Fruit fly (Drosophila melanogaster): Measurements from ENCODE around the gene CG33985.

CG33985 gene

DNA sequence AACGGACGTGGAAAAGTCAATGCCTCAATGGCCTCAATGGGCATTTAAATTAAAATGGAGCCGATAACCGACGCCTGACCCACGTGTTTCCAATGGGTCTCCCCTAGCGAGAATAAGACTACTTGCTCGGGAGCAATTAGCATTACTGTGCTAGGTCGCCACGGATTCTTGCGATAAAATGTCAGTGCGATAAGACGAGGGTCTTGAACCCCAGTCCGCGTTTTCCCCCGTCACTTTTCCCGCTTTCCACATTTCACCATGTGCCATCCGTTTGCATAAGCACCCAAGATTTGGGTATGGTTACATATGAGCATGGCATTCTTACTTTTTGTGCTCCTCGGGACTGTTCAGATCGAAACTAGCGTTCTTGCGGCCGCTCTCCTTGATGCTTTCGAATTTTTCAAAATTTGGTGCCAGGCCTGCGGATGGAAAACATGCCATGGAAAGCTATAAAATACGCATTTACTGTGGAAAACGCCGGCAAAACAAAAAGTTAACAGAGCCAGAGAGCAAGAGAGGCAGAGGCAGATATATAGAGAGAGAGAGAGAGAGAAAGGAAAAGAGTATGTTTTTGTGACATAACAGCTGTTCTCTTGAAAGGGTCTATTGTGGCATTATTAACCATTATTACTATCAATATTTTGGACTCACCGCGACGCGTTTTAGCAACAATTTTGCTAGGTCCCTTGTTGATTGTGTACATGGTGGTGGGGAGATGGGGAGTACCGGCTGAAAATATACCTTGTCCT lies 19.3 kb downstream of the CG33985 start (continued):
- no peak for TF ChIP-seq CG4854 (GFP tag; optimal IDR thresholded peaks at IDR 0.05)
- no peak for TF ChIP-seq scrt (GFP tag; optimal IDR thresholded peaks at IDR 0.05)
- TF ChIP-seq Dad (GFP tag; optimal IDR thresholded peaks at IDR 0.05) = no peak
- TF ChIP-seq Hey (tag; optimal IDR thresholded peaks at IDR 0.05) = no peak
- TF ChIP-seq CG10959 (GFP tag; IDR thresholded peaks at IDR 0.05) = no peak
- no peak for TF ChIP-seq CG17568 (GFP tag; optimal IDR thresholded peaks at IDR 0.05)
- TF ChIP-seq CG13296 (GFP tag; optimal IDR thresholded peaks at IDR 0.05) = no peak
- no peak for TF ChIP-seq jumu (GFP tag; optimal IDR thresholded peaks at IDR 0.05)
- no peak for TF ChIP-seq CG13624 (GFP tag; optimal IDR thresholded peaks at IDR 0.05)
- no peak for TF ChIP-seq bab2 (GFP tag; optimal IDR thresholded peaks at IDR 0.05)
- no peak for TF ChIP-seq Dfd (GFP tag; optimal IDR thresholded peaks at IDR 0.05)
- TF ChIP-seq CG12299 (tag; optimal IDR thresholded peaks at IDR 0.05) = no peak
- TF ChIP-seq kay (GFP tag; optimal IDR thresholded peaks at IDR 0.05) = no peak
- TF ChIP-seq lbe (GFP tag; optimal IDR thresholded peaks at IDR 0.05) = no peak
- no peak for TF ChIP-seq tap (tag; optimal IDR thresholded peaks at IDR 0.05)
- TF ChIP-seq CG12744 (GFP tag; optimal IDR thresholded peaks at IDR 0.05) = no peak
- no peak for TF ChIP-seq NC2β (GFP tag; optimal IDR thresholded peaks at IDR 0.05)
- TF ChIP-seq Doc3 (GFP tag; IDR thresholded peaks at IDR 0.05; ENCODE audit: partially characterized antibody) = 0 out of 3 replicates have a peak, but pooled peaks have one; percentile 11
- TF ChIP-seq CG6854 (GFP tag; optimal IDR thresholded peaks at IDR 0.05) = no peak
- TF ChIP-seq ewg (GFP tag; optimal IDR thresholded peaks at IDR 0.05) = no peak
- TF ChIP-seq Bteb2 (GFP tag; optimal IDR thresholded peaks at IDR 0.05) = no peak
- no peak; the same call in 1 of the 2 replicates for TF ChIP-seq crol (GFP tag; IDR thresholded peaks at IDR 0.05)
- peak; percentile 33 for TF ChIP-seq dm (GFP tag; optimal IDR thresholded peaks at IDR 0.05)
- TF ChIP-seq ssp (GFP tag; IDR thresholded peaks at IDR 0.05) = no peak
- peak; percentile 47 for TF ChIP-seq CG4707 (GFP tag; optimal IDR thresholded peaks at IDR 0.05)
- no peak for TF ChIP-seq Mrtf (GFP tag; IDR thresholded peaks at IDR 0.05)
- TF ChIP-seq tna (GFP tag; IDR thresholded peaks at IDR 0.05; ENCODE audit: partially characterized antibody) = no peak
- TF ChIP-seq peb (GFP tag; IDR thresholded peaks at IDR 0.05) = no peak
- TF ChIP-seq chm (GFP tag; IDR thresholded peaks at IDR 0.05) = 0 out of 2 replicates have a peak, but pooled peaks have one; percentile 21
- no peak for TF ChIP-seq pfk (GFP tag; optimal IDR thresholded peaks at IDR 0.05)
- no peak for TF ChIP-seq CG13775 (GFP tag; optimal IDR thresholded peaks at IDR 0.05)
- no peak for TF ChIP-seq CG1602 (GFP tag; optimal IDR thresholded peaks at IDR 0.05)
- no peak for TF ChIP-seq CG7372 (GFP tag; IDR thresholded peaks at IDR 0.05)
- TF ChIP-seq CG2889 (GFP tag; IDR thresholded peaks at IDR 0.05) = no peak
- no peak for TF ChIP-seq CG2129 (GFP tag; IDR thresholded peaks at IDR 0.05; ENCODE audit: partially characterized antibody)
- peak; percentile 19 for TF ChIP-seq CG9437 (GFP tag; optimal IDR thresholded peaks at IDR 0.05)
- TF ChIP-seq CG7745 (tag; optimal IDR thresholded peaks at IDR 0.05) = no peak
- TF ChIP-seq gce (GFP tag; IDR thresholded peaks at IDR 0.05) = no peak
- TF ChIP-seq CG32772 (GFP tag; IDR thresholded peaks at IDR 0.05) = no peak
- TF ChIP-seq CG3163 (GFP tag; optimal IDR thresholded peaks at IDR 0.05) = peak; percentile 11
- no peak for TF ChIP-seq ham (GFP tag; IDR thresholded peaks at IDR 0.05)
- TF ChIP-seq CG18011 (GFP tag; optimal IDR thresholded peaks at IDR 0.05) = no peak
- TF ChIP-seq jigr1 (GFP tag; IDR thresholded peaks at IDR 0.05) = no peak
- no peak for TF ChIP-seq CG6654 (GFP tag; optimal IDR thresholded peaks at IDR 0.05)
- TF ChIP-seq CG14667 (GFP tag; IDR thresholded peaks at IDR 0.05) = no peak
- TF ChIP-seq bcd (GFP tag; optimal IDR thresholded peaks at IDR 0.05) = no peak
- 0 out of 2 replicates have a peak, but pooled peaks have one; percentile 4 for TF ChIP-seq Xrp1 (GFP tag; IDR thresholded peaks at IDR 0.05)
- TF ChIP-seq gsb-n (tag; optimal IDR thresholded peaks at IDR 0.05) = no peak
- no peak for TF ChIP-seq inv (GFP tag; IDR thresholded peaks at IDR 0.05; ENCODE audit: partially characterized antibody)
- TF ChIP-seq Neu2 (GFP tag; optimal IDR thresholded peaks at IDR 0.05; ENCODE audit: borderline replicate concordance) = no peak

All from whole organism, embryonic.